Worm (Caenorhabditis elegans) whole organism, mixed stage, embryonic: ENCODE measurements around the gene phf-34.

Experiments
- lin-13 ChIP-seq: fragments of 150-350 bp; optimal IDR thresholded peaks from 2 replicates; lab custom pipeline; 2014; ENCODE audit warnings: missing biosample characterization, missing genetic modification characterization
- nhr-12 ChIP-seq: fragments of 150-350 bp; optimal IDR thresholded peaks from 2 replicates; lab custom pipeline; 2014; ENCODE audit warnings: missing biosample characterization, missing genetic modification characterization
- nhr-237 ChIP-seq: fragments of 150-350 bp; optimal IDR thresholded peaks from 2 replicates; lab custom pipeline; 2014; ENCODE audit warnings: missing biosample characterization, missing genetic modification characterization
- nhr-28 ChIP-seq: fragments of 150-350 bp; optimal IDR thresholded peaks from 2 replicates; lab custom pipeline; 2014; ENCODE audit warnings: missing biosample characterization, missing genetic modification characterization

DNA sequence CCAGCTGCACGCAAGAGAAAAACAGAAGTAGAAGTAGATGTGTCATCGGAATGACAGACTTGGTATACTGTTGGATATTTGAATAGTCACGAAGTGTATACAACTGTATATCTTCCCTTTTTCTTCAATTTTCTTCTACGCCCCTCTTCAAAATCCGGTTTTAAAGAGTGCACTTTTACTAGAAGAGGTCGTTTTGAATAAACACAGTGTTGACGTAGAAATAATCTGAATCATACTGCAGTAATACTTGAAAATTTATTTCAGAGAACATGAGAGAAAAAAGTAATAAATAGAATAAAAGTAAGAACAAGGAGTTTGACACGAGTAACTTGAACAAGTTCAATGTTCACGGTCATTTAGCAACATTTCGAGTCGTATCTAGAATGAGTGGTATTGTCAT is 26.7 kb downstream of the phf-34 start, which contains the start of gene R07B1.8:
- TF ChIP-seq nhr-28 (tag; lab: Kevin White, UChicago) (no peak), lin-13 (tag; lab: Kevin White, UChicago) (no peak), nhr-12 (no peak), nhr-237 (tag; lab: Kevin White, UChicago) (no peak)
